Worm (Caenorhabditis elegans) whole organism, midembryonic: ENCODE data around the gene twk-12.

Experiments
- T22C8.4 ChIP-seq: fragments of 200-800 bp; sonication (Bioruptor generic); IDR thresholded peaks from 2 replicates; pipeline ENCODE4 v1.3.6; 2022; ENCODE audit warnings: missing genetic modification characterization, missing compliant biosample characterization
- klf-2 ChIP-seq: fragments of 200-800 bp; sonication (Bioruptor generic); conservative IDR thresholded peaks from 2 replicates; pipeline ENCODE4 v1.3.6; 2022; ENCODE audit warnings: missing genetic modification reagents, missing genetic modification characterization, missing compliant biosample characterization
- med-1 ChIP-seq: sonication (generic microtip); optimal IDR thresholded peaks from 2 replicates; lab custom pipeline; 2017; ENCODE audit warnings: missing genetic modification characterization, mild to moderate bottlenecking, missing compliant biosample characterization, antibody characterized with exemption, missing genetic modification reagents; ENCODE audit not compliant: insufficient read depth
- ref-1 ChIP-seq: fragments of 200-800 bp; sonication (Bioruptor generic); conservative IDR thresholded peaks from 2 replicates; pipeline ENCODE4 v1.3.6; 2022; ENCODE audit warnings: missing genetic modification reagents, missing genetic modification characterization, missing compliant biosample characterization
- ztf-23 ChIP-seq: fragments of 200-800 bp; sonication (Bioruptor generic); IDR thresholded peaks from 2 replicates; pipeline ENCODE4 v1.3.6; 2022; ENCODE audit warnings: missing genetic modification reagents, missing genetic modification characterization, missing compliant biosample characterization

DNA sequence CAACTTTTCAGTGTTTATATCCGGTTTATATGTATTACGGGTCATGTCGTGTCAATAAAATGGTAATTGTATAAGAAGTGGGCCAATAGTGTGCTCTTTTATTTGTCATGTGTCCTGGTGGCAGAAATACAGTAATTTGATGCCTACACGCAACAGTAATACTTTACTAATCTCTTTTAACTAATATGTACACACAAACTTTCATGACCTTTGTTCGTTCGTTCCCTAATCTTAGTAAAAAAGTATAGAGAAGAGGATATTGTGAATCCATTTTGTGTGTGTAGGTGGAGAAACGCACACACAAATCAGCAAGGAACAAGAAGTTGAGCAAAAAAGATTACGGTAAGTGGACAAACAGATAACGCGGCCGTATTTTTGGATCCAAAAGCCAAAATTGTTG, 3.4 kb downstream of the twk-12 start:
- TF ChIP-seq med-1 (GFP tag; lab: Kevin White, UChicago) (no peak), klf-2 (GFP tag; lab: Robert Waterston, UW) (no peak), T22C8.4 (no peak), ztf-23 (GFP tag; lab: Robert Waterston, UW) (no peak), ref-1 (GFP tag; lab: Robert Waterston, UW) (no peak)
